Worm (Caenorhabditis elegans) whole organism, L4 larva: ENCODE results near the gene sri-26.

Source experiments
- lin-13 ChIP-seq: fragments of 150-350 bp; optimal IDR thresholded peaks from 2 replicates; lab custom pipeline; 2014; ENCODE audit warnings: missing biosample characterization, missing genetic modification reagents, missing genetic modification characterization
- lin-29 ChIP-seq: fragments of 200-800 bp; sonication (Bioruptor generic); IDR thresholded peaks from 2 replicates; pipeline ENCODE4 v1.3.6; 2022; ENCODE audit warnings: missing genetic modification reagents, missing genetic modification characterization, missing compliant biosample characterization

DNA sequence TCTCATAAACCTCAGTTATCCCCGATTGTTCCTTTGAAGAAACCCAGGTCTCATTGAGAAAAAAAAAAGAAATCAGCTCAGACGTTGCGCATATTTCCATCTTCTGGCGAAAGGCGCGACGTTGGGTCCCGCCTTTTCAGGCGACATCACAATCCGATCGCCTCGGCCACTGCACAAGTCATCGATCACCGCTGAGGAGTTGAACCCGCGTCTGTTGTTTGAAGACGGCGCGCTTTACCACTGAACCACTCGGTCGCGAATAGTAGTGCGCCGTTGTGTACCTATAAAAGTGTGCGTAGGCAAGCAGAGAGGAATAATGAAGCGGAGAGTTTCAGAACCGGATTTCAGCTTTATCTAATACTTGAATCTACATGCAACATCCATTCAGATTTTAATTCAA is 24.4 kb upstream of the sri-26 start, which contains the start of gene Y75B12B.11:
- TF ChIP-seq lin-29 (GFP tag; lab: Robert Waterston, UW) (peak; percentile 85), lin-13 (peak; percentile 93)
